Worm (Caenorhabditis elegans) whole organism, mixed stage, embryonic: Measurements from ENCODE around the gene Y49E10.16.

Experiments
- elt-1 ChIP-seq: sonication (generic microtip); optimal IDR thresholded peaks from 2 replicates; lab custom pipeline; 2017; ENCODE audit warnings: missing genetic modification characterization, mild to moderate bottlenecking, missing compliant biosample characterization, antibody characterized with exemption, moderate library complexity, borderline replicate concordance; ENCODE audit not compliant: insufficient read depth
- elt-3 ChIP-seq: fragments of 150-350 bp; optimal IDR thresholded peaks from 2 replicates; lab custom pipeline; 2014; ENCODE audit warnings: missing biosample characterization, missing genetic modification characterization
- ham-2 ChIP-seq: fragments of 200-800 bp; sonication (Bioruptor generic); optimal IDR thresholded peaks from 2 replicates; lab custom pipeline; 2018; ENCODE audit warnings: mild to moderate bottlenecking, missing genetic modification characterization, missing compliant biosample characterization
- lin-13 ChIP-seq: fragments of 150-350 bp; optimal IDR thresholded peaks from 2 replicates; lab custom pipeline; 2014; ENCODE audit warnings: missing biosample characterization, missing genetic modification characterization
- lsy-2 ChIP-seq: fragments of 150-350 bp; optimal IDR thresholded peaks from 2 replicates; lab custom pipeline; 2014; ENCODE audit warnings: missing biosample characterization, missing genetic modification characterization
- nhr-28 ChIP-seq: fragments of 150-350 bp; optimal IDR thresholded peaks from 2 replicates; lab custom pipeline; 2014; ENCODE audit warnings: missing biosample characterization, missing genetic modification characterization
- nhr-76 ChIP-seq: sonication (generic microtip); optimal IDR thresholded peaks from 2 replicates; lab custom pipeline; 2017; ENCODE audit warnings: missing biosample characterization, missing genetic modification characterization
- snpc-4 ChIP-seq: fragments of 150-350 bp; optimal IDR thresholded peaks from 2 replicates; lab custom pipeline; 2014; ENCODE audit warnings: missing biosample characterization, missing genetic modification characterization
- unc-39 ChIP-seq: fragments of 150-350 bp; optimal IDR thresholded peaks from 2 replicates; lab custom pipeline; 2014; ENCODE audit warnings: missing biosample characterization, missing genetic modification characterization

- TF ChIP-seq lin-13 (tag; lab: Kevin White, UChicago) (no peak), nhr-28 (tag; lab: Kevin White, UChicago) (no peak), nhr-76 (no peak), unc-39 (tag; lab: Kevin White, UChicago) (no peak), lsy-2 (tag; lab: Kevin White, UChicago) (no peak), snpc-4 (tag; lab: Kevin White, UChicago) (no peak), ham-2 (GFP tag; lab: Kevin White, UChicago) (no peak), elt-3 (tag; lab: Kevin White, UChicago) (no peak), elt-1 (tag; lab: Kevin White, UChicago) (no peak)
These were observed 2.6 kb upstream of the Y49E10.16 start for ce11 chrIII:12427527-12428263.
